Worm (Caenorhabditis elegans): Measurements from ENCODE around the gene msp-79.

Gene msp-79

DNA sequence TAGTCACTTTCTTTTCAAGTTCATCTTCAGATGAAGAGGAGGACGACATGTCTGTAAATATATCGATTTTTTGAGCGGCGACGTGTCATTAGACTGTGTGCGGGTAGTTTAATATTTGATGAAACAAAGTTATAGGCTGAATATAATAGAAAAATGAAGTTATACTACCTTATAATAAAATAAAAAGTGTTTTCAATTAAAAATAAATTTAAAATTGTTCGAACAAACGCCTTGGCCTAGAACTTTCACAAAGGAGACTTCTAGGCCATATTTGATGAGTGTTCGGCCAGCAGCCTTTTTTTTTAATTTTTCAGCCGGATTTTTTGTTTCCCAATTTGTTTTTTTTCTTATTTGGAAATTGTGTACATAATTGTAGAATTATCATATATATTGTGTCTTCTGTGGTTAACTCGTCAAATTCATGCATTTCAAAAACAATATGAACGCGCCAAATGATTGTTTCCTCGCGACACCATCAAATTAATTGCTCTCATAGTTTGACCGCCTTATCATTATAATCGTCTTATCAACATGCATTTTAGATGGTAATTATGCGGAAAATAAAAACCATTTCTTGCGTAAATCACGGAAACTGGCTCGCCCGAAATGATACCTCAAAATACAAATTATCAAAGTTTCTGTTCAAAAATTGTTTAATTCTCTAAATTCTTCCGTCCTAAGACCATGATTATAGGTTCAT lies 30.5 kb upstream of the msp-79 start, which contains the start of gene T13F2.2 (continued):
- TF ChIP-seq lin-14 (GFP tag; optimal IDR thresholded peaks at IDR 0.05), result peak; percentile 33
- no peak for TF ChIP-seq nhr-84 (tag; optimal IDR thresholded peaks at IDR 0.05)
- TF ChIP-seq fkh-4 (tag; optimal IDR thresholded peaks at IDR 0.05; ENCODE audit: borderline replicate concordance), result peak; percentile 34
- peak; percentile 65 for TF ChIP-seq rnt-1 (tag; optimal IDR thresholded peaks at IDR 0.05)
- peak; percentile 56 for TF ChIP-seq nhr-90 (tag; optimal IDR thresholded peaks at IDR 0.05; ENCODE audit: poor library complexity)
- peak; percentile 24 for TF ChIP-seq nhr-71 (tag; optimal IDR thresholded peaks at IDR 0.05)

DNA sequence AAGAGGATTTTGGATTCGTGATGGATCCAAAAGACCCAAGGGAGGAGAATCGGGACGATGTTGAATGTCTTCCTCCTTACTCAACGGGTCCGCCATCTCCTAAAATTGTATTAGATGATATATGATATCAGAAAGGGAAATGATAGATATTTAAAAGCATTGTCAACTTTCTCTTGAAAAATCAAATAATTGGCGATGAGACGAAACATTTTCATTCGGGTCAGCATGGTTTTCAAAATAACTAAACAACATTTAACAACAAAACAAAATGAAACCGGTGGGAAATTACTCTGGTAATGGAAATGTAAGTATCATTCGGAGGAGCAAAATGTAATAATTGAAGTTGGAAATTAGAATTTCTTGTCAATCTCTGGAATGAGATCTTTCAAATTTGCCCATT lies 29.5 kb upstream of the msp-79 start, which contains the start of gene pis-1:
Gene pis-1 (minus strand): TSS at position 101 of the 400 bp plus-strand sequence.
- TF ChIP-seq nhr-85 (tag) (peak; percentile 20), nhr-237 (tag; optimal IDR thresholded peaks at IDR 0.05) (no peak)

DNA sequence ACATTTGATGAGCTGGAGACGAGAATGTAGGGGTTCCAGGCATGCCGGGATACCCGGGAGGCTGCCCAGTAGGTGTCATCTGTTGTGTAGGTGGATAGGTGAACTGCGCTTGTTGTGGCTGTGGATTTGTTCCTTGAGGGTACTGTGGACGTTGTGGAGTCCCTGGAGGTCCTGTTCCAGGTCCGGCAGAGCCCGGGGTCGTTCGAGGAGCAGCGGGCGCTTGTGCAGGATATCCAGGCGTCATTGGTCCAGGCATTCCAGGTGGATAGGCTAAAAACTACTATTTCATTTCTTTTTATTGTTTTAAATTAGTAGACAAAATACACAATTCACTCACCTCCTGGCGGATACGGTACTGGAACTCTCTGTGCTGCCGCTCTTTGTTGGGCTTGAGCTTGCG lies 28.3 kb upstream of the msp-79 start:
- TF ChIP-seq efl-1 (optimal IDR thresholded peaks at IDR 0.05) (no peak), efl-1 (GFP tag; optimal IDR thresholded peaks at IDR 0.05 in 1 of 2) (peak in 1 of 2 experiments; percentile 92), ceh-82 (tag; optimal IDR thresholded peaks at IDR 0.05) (no peak)

DNA sequence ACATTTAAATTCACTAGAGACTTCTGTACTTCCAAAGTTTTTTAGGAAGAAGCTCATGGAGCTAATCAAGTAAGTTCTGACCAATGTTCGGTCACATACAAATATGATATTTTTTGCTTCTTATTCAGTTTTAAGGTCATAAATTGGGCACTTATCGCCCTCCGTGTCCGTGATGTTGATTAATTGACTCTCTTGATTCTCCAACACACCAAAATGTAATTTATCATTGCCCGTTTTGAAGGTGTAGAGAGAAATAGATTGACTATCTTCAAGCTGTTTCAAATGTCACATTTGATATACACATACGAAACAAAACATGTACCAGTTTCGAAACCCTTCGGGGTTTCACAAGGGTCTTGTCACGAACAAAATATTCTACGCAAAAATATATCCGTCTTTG lies 23.8 kb upstream of the msp-79 start:
- peak; percentile 22 for TF ChIP-seq snu-23 (GFP tag; optimal IDR thresholded peaks at IDR 0.05)
- TF ChIP-seq pax-3 (tag; optimal IDR thresholded peaks at IDR 0.05), result no peak
- TF ChIP-seq lin-14 (GFP tag; optimal IDR thresholded peaks at IDR 0.05), result no peak
- TF ChIP-seq lin-13 (GFP tag; optimal IDR thresholded peaks at IDR 0.05), result no peak
- peak; percentile 66 for TF ChIP-seq vab-15 (tag; optimal IDR thresholded peaks at IDR 0.05)
- TF ChIP-seq nhr-76 (tag; optimal IDR thresholded peaks at IDR 0.05), result no peak
- peak; percentile 17 for TF ChIP-seq nhr-20 (tag; optimal IDR thresholded peaks at IDR 0.05)
- TF ChIP-seq nhr-85 (tag), result peak; percentile 86
- TF ChIP-seq blmp-1 (tag; optimal IDR thresholded peaks at IDR 0.05), result peak; percentile 17
- peak; percentile 34 for TF ChIP-seq efl-3 (GFP tag; optimal IDR thresholded peaks at IDR 0.05)
- peak; percentile 42 for TF ChIP-seq irx-1 (tag; optimal IDR thresholded peaks at IDR 0.05)
- TF ChIP-seq lin-39 (tag; optimal IDR thresholded peaks at IDR 0.05), result peak; percentile 47
- peak; percentile 39 for TF ChIP-seq nhr-71 (tag; optimal IDR thresholded peaks at IDR 0.05)
- peak; percentile 15 for TF ChIP-seq tbx-2 (tag; optimal IDR thresholded peaks at IDR 0.05)

DNA sequence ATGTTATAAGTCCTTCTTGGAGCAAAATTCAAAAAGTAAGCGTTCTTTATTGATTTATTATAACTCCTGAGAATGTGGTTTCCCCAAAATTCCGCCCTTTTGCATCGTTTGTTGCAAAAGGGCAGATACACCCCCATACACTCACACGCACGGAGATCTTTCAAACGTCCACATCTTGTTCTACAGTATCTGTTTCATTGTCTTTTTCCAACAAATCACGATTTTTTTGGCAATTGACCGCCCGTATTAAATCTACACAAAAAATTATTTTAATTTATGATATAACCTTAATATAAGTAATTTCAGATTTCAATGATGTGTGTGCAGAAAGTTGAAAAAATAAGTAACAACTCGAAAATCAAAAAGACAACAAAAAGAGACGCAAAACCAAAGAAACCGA lies 22.5 kb upstream of the msp-79 start, which contains the start of gene T13F2.4:
Gene T13F2.4 (plus strand): TSS at position 301 of the 400 bp plus-strand sequence.
- TF ChIP-seq nhr-71 (tag; optimal IDR thresholded peaks at IDR 0.05) (no peak), egl-13 (tag; optimal IDR thresholded peaks at IDR 0.05) (no peak), unc-62 (GFP tag; optimal IDR thresholded peaks at IDR 0.05) (no peak), snpc-4 (tag; optimal IDR thresholded peaks at IDR 0.05) (no peak), ceh-63 (GFP tag; optimal IDR thresholded peaks at IDR 0.05) (no peak), ceh-88 (GFP tag; IDR thresholded peaks at IDR 0.05) (no peak), tlp-1 (tag; optimal IDR thresholded peaks at IDR 0.05) (no peak), hlh-4 (tag; optimal IDR thresholded peaks at IDR 0.05) (no peak), pqm-1 (tag; optimal IDR thresholded peaks at IDR 0.05) (no peak), ama-1 (optimal IDR thresholded peaks at IDR 0.05) (no peak), zag-1 (tag; optimal IDR thresholded peaks at IDR 0.05) (no peak), hlh-17 (GFP tag; optimal IDR thresholded peaks at IDR 0.05; ENCODE audit: borderline replicate concordance) (no peak), sup-37 (GFP tag; optimal IDR thresholded peaks at IDR 0.05) (no peak), nhr-12 (tag; optimal IDR thresholded peaks at IDR 0.05) (no peak), mdl-1 (tag; optimal IDR thresholded peaks at IDR 0.05) (no peak)

Measured in whole organism, L1 larva.